Fruit fly (Drosophila melanogaster): Measurements from ENCODE around the gene comt.

Gene comt

dm6 chrX:13211357-13212137 is 47.3 kb upstream of the comt start, which contains the start of gene sno (continued):
- TF ChIP-seq pan (optimal IDR thresholded peaks at IDR 0.05) (no peak), pan (GFP tag; optimal IDR thresholded peaks at IDR 0.05 in 1 of 2, IDR thresholded peaks at IDR 0.05 in 1 of 2) (no peak), inv (GFP tag; IDR thresholded peaks at IDR 0.05; ENCODE audit: partially characterized antibody) (peak; percentile 87), CG13296 (GFP tag; optimal IDR thresholded peaks at IDR 0.05) (no peak), CG4404 (GFP tag; IDR thresholded peaks at IDR 0.05) (no peak), btn (GFP tag; optimal IDR thresholded peaks at IDR 0.05) (no peak), dpn (GFP tag; optimal IDR thresholded peaks at IDR 0.05) (no peak), CG18619 (GFP tag; optimal IDR thresholded peaks at IDR 0.05) (no peak), Hsf (GFP tag; optimal IDR thresholded peaks at IDR 0.05) (no peak), Tbp (GFP tag; optimal IDR thresholded peaks at IDR 0.05) (no peak), Bteb2 (GFP tag; optimal IDR thresholded peaks at IDR 0.05) (no peak), otp (GFP tag; IDR thresholded peaks at IDR 0.05) (no peak), CG7357 (GFP tag; IDR thresholded peaks at IDR 0.05) (no peak), CG3847 (GFP tag; IDR thresholded peaks at IDR 0.05) (peak; percentile 22; the same call in 1 of the 2 replicates), maf-S (GFP tag; optimal IDR thresholded peaks at IDR 0.05) (no peak), slbo (GFP tag; IDR thresholded peaks at IDR 0.05) (0 out of 2 replicates have a peak, but pooled peaks have one; percentile 4), tio (GFP tag; optimal IDR thresholded peaks at IDR 0.05) (no peak), tx (GFP tag; optimal IDR thresholded peaks at IDR 0.05) (no peak), CG32767 (GFP tag; IDR thresholded peaks at IDR 0.05) (no peak), nau (GFP tag; optimal IDR thresholded peaks at IDR 0.05) (no peak), CG14965 (GFP tag; optimal IDR thresholded peaks at IDR 0.05; ENCODE audit: borderline replicate concordance) (no peak), CG11247 (GFP tag; IDR thresholded peaks at IDR 0.05) (no peak), Hr39 (optimal IDR thresholded peaks at IDR 0.05) (no peak), Spps (tag; optimal IDR thresholded peaks at IDR 0.05) (no peak), grau (tag; optimal IDR thresholded peaks at IDR 0.05) (no peak), tup (GFP tag; optimal IDR thresholded peaks at IDR 0.05) (no peak), sr (GFP tag; IDR thresholded peaks at IDR 0.05) (no peak), Deaf1 (tag; optimal IDR thresholded peaks at IDR 0.05) (peak; percentile 64), Oli (tag; optimal IDR thresholded peaks at IDR 0.05) (no peak), CG8388 (GFP tag; optimal IDR thresholded peaks at IDR 0.05) (no peak), CG2129 (GFP tag; IDR thresholded peaks at IDR 0.05; ENCODE audit: partially characterized antibody) (peak; percentile 55), wek (GFP tag; optimal IDR thresholded peaks at IDR 0.05) (no peak), CG12155 (GFP tag; optimal IDR thresholded peaks at IDR 0.05) (peak; percentile 86), pb (GFP tag; optimal IDR thresholded peaks at IDR 0.05) (no peak), Vsx1 (GFP tag; optimal IDR thresholded peaks at IDR 0.05) (no peak), CG16779 (GFP tag; IDR thresholded peaks at IDR 0.05) (no peak), jing (GFP tag; optimal IDR thresholded peaks at IDR 0.05) (no peak), Ets65A (GFP tag) (no peak), CG11723 (GFP tag; optimal IDR thresholded peaks at IDR 0.05) (no peak), HLH54F (GFP tag; optimal IDR thresholded peaks at IDR 0.05) (no peak), Sox100B (GFP tag; optimal IDR thresholded peaks at IDR 0.05) (no peak), da (GFP tag; optimal IDR thresholded peaks at IDR 0.05) (no peak), Dip2 (GFP tag; IDR thresholded peaks at IDR 0.05) (no peak), CG6689 (GFP tag; IDR thresholded peaks at IDR 0.05) (no peak), ro (GFP tag; IDR thresholded peaks at IDR 0.05) (no peak), hkb (optimal IDR thresholded peaks at IDR 0.05) (no peak), hkb (GFP tag; IDR thresholded peaks at IDR 0.05) (no peak), Nf-YA (GFP tag; IDR thresholded peaks at IDR 0.05) (no peak), psq (GFP tag; optimal IDR thresholded peaks at IDR 0.05) (no peak), CG9876 (GFP tag; optimal IDR thresholded peaks at IDR 0.05) (no peak), Asciz (GFP tag; optimal IDR thresholded peaks at IDR 0.05) (no peak), HmgD (GFP tag; optimal IDR thresholded peaks at IDR 0.05) (no peak)
